Fruit fly (Drosophila melanogaster): ENCODE data around the gene Dhps.

dm6 chr3L:8157079-8157478 is 40.9 kb upstream of the Dhps start:
- TF ChIP-seq CG8478 (optimal IDR thresholded peaks at IDR 0.05) (no peak), CTCF (optimal IDR thresholded peaks at IDR 0.05) (no peak)

Data from S2 (cell line).